Fruit fly (Drosophila melanogaster): ENCODE measurements around the gene CG32262.

Gene CG32262

dm6 chr3L:3771406-3771935, 38.5 kb downstream of the CG32262 start (continued):
- TF ChIP-seq gsb (GFP tag; IDR thresholded peaks at IDR 0.05) (peak; percentile 66), luna (GFP tag; optimal IDR thresholded peaks at IDR 0.05) (no peak), CG2875 (GFP tag; optimal IDR thresholded peaks at IDR 0.05) (peak; percentile 22), sug (tag; optimal IDR thresholded peaks at IDR 0.05) (peak; percentile 84), CG10209 (GFP tag; optimal IDR thresholded peaks at IDR 0.05) (peak; percentile 70), D19B (GFP tag; optimal IDR thresholded peaks at IDR 0.05) (peak; percentile 36), dmrt11E (tag; optimal IDR thresholded peaks at IDR 0.05) (no peak), CG2712 (tag; optimal IDR thresholded peaks at IDR 0.05) (peak; percentile 65), CG11723 (GFP tag; optimal IDR thresholded peaks at IDR 0.05) (peak; percentile 16), Lim3 (GFP tag; IDR thresholded peaks at IDR 0.05) (no peak), Dbx (GFP tag; IDR thresholded peaks at IDR 0.05) (peak; percentile 93), CG7745 (tag; optimal IDR thresholded peaks at IDR 0.05) (no peak), CG7987 (GFP tag; optimal IDR thresholded peaks at IDR 0.05) (peak; percentile 18), cg (GFP tag; optimal IDR thresholded peaks at IDR 0.05) (no peak), ftz-f1 (GFP tag; optimal IDR thresholded peaks at IDR 0.05) (no peak), toy (GFP tag; IDR thresholded peaks at IDR 0.05) (peak; percentile 40; the same call in 1 of the 2 replicates), CG17385 (GFP tag; optimal IDR thresholded peaks at IDR 0.05) (peak; percentile 69), CG43689 (GFP tag; IDR thresholded peaks at IDR 0.05) (peak; percentile 54; the same call in 1 of the 2 replicates), Hand (GFP tag; optimal IDR thresholded peaks at IDR 0.05) (peak; percentile 76), dimm (GFP tag; IDR thresholded peaks at IDR 0.05) (no peak), Vsx1 (GFP tag; optimal IDR thresholded peaks at IDR 0.05) (peak; percentile 42), sd (tag; optimal IDR thresholded peaks at IDR 0.05) (peak; percentile 72), CG5953 (GFP tag; IDR thresholded peaks at IDR 0.05) (peak; percentile 46; the same call in 1 of the 2 replicates), Hr39 (optimal IDR thresholded peaks at IDR 0.05) (no peak), CG15479 (GFP tag; optimal IDR thresholded peaks at IDR 0.05) (no peak), chn (GFP tag; optimal IDR thresholded peaks at IDR 0.05) (no peak), jigr1 (GFP tag; IDR thresholded peaks at IDR 0.05) (0 out of 3 replicates have a peak, but pooled peaks have one; percentile 17), Jarid2 (GFP tag; optimal IDR thresholded peaks at IDR 0.05) (peak; percentile 15), Sin3A (optimal IDR thresholded peaks at IDR 0.05) (no peak), CG7372 (GFP tag; IDR thresholded peaks at IDR 0.05) (peak; percentile 84), sim (GFP tag; IDR thresholded peaks at IDR 0.05) (no peak), CG18619 (GFP tag; optimal IDR thresholded peaks at IDR 0.05) (peak; percentile 55), NK7.1 (GFP tag; optimal IDR thresholded peaks at IDR 0.05) (no peak), ci (GFP tag; IDR thresholded peaks at IDR 0.05) (peak; percentile 70; the same call in 2 of the 3 replicates), NC2β (GFP tag; optimal IDR thresholded peaks at IDR 0.05) (no peak), Sox100B (GFP tag; optimal IDR thresholded peaks at IDR 0.05) (peak; percentile 53), CG8478 (optimal IDR thresholded peaks at IDR 0.05) (no peak), Pdp1 (GFP tag; optimal IDR thresholded peaks at IDR 0.05) (no peak), CG15269 (tag; optimal IDR thresholded peaks at IDR 0.05) (peak; percentile 93), CG6689 (GFP tag; IDR thresholded peaks at IDR 0.05) (peak; percentile 84), Optix (GFP tag; IDR thresholded peaks at IDR 0.05) (no peak), CHES-1-like (GFP tag; optimal IDR thresholded peaks at IDR 0.05) (no peak), sens-2 (GFP tag; IDR thresholded peaks at IDR 0.05) (no peak), bigmax (GFP tag; optimal IDR thresholded peaks at IDR 0.05) (no peak), CG7271 (tag; optimal IDR thresholded peaks at IDR 0.05) (no peak), Sox102F (GFP tag; optimal IDR thresholded peaks at IDR 0.05) (peak; percentile 74), CG12942 (GFP tag; optimal IDR thresholded peaks at IDR 0.05) (peak; percentile 25), CG4424 (GFP tag; optimal IDR thresholded peaks at IDR 0.05) (peak; percentile 42), CG2889 (GFP tag; IDR thresholded peaks at IDR 0.05) (peak; percentile 41; the same call in 1 of the 3 replicates), CG10431 (GFP tag; optimal IDR thresholded peaks at IDR 0.05) (no peak), mam (GFP tag; optimal IDR thresholded peaks at IDR 0.05) (peak; percentile 11), Sry-β (GFP tag; optimal IDR thresholded peaks at IDR 0.05) (no peak)
